Fruit fly (Drosophila melanogaster) whole organism, prepupa: ENCODE results near the gene CG15528.

ENCODE experiments used
- CG11762 ChIP-seq: fragments of 200-800 bp; sonication (Bioruptor generic); optimal IDR thresholded peaks from 3 replicates; lab custom pipeline; 2016; ENCODE audit warnings: missing biosample characterization, missing genetic modification characterization; ENCODE audit not compliant: insufficient read depth
- CG3919 ChIP-seq: fragments of 200-800 bp; sonication (Bioruptor generic); optimal IDR thresholded peaks from 3 replicates; lab custom pipeline; 2016; ENCODE audit warnings: missing biosample characterization, missing genetic modification characterization
- Ets96B ChIP-seq: fragments of 200-800 bp; optimal IDR thresholded peaks from 2 replicates; lab custom pipeline; 2019; ENCODE audit warnings: missing biosample characterization, mild to moderate bottlenecking, missing genetic modification characterization, moderate library complexity
- Sox15 ChIP-seq: fragments of 200-800 bp; sonication (Bioruptor generic); optimal IDR thresholded peaks from 3 replicates; lab custom pipeline; 2016; ENCODE audit warnings: missing biosample characterization, missing genetic modification characterization

dm6 chr3R:30062543-30062942, 10.6 kb upstream of the CG15528 start:
- TF ChIP-seq Sox15 (GFP tag; lab: Kevin White, UChicago) (no peak), CG11762 (GFP tag; lab: Kevin White, UChicago) (no peak), CG3919 (GFP tag; lab: Kevin White, UChicago) (no peak), Ets96B (tag; lab: Kevin White, UChicago) (no peak)
